Worm (Caenorhabditis elegans): ENCODE data around the gene M163.5.

- TF ChIP-seq nhr-10 (tag; optimal IDR thresholded peaks at IDR 0.05) (no peak), skn-1 (tag; optimal IDR thresholded peaks at IDR 0.05) (no peak), zag-1 (tag; optimal IDR thresholded peaks at IDR 0.05) (no peak), C34F6.9 (tag; optimal IDR thresholded peaks at IDR 0.05) (no peak), sem-4 (tag; optimal IDR thresholded peaks at IDR 0.05) (no peak), nhr-6 (tag; optimal IDR thresholded peaks at IDR 0.05) (no peak), nhr-12 (tag; optimal IDR thresholded peaks at IDR 0.05) (no peak)
Observed at ce11 chrX:14473740-14474139, at the start of gene M163.5.

Measured in whole organism, L2 larva.